Fruit fly (Drosophila melanogaster) whole organism, embryonic: ENCODE data around the gene CG7550.

Experiments
- Adf1 ChIP-seq: fragments of 200-800 bp; sonication (Bioruptor generic); IDR thresholded peaks from 2 replicates; pipeline ENCODE4 v1.3.6; 2022; ENCODE audit warnings: missing biosample characterization, missing genetic modification characterization
- CG10462 ChIP-seq: fragments of 200-800 bp; sonication (Bioruptor generic); optimal IDR thresholded peaks from 2 replicates; lab custom pipeline; 2016; ENCODE audit warnings: missing biosample characterization, missing genetic modification characterization
- CG10654 ChIP-seq: fragments of 200-800 bp; sonication (Bioruptor generic); optimal IDR thresholded peaks from 2 replicates; lab custom pipeline; 2016; ENCODE audit warnings: missing biosample characterization, missing genetic modification characterization
- CG10979 ChIP-seq: fragments of 200-800 bp; sonication (Bioruptor generic); optimal IDR thresholded peaks from 2 replicates; lab custom pipeline; 2018; ENCODE audit warnings: missing biosample characterization, mild to moderate bottlenecking, missing genetic modification characterization, moderate library complexity
- CG11085 ChIP-seq: fragments of 200-800 bp; sonication (Bioruptor generic); IDR thresholded peaks from 2 replicates; pipeline ENCODE4 v1.3.6; 2022; ENCODE audit warnings: missing biosample characterization, missing genetic modification characterization
- CG13894 ChIP-seq: fragments of 200-800 bp; sonication (Bioruptor generic); optimal IDR thresholded peaks from 3 replicates; lab custom pipeline; 2018; ENCODE audit warnings: missing biosample characterization, mild to moderate bottlenecking, missing genetic modification characterization, moderate library complexity
- CG14014 ChIP-seq: fragments of 200-800 bp; sonication (Bioruptor generic); IDR thresholded peaks from 2 replicates; pipeline ENCODE4 v1.3.6; 2022; ENCODE audit warnings: missing biosample characterization, missing genetic modification characterization
- CG14710 ChIP-seq: fragments of 200-800 bp; sonication (Bioruptor generic); optimal IDR thresholded peaks from 3 replicates; lab custom pipeline; 2019; ENCODE audit warnings: missing biosample characterization, mild to moderate bottlenecking, missing genetic modification characterization, moderate library complexity
- CG15073 ChIP-seq: fragments of 200-800 bp; sonication (Bioruptor generic); optimal IDR thresholded peaks from 2 replicates; lab custom pipeline; 2016; ENCODE audit warnings: missing biosample characterization, missing genetic modification characterization
- CG1647 ChIP-seq: fragments of 200-800 bp; sonication (Bioruptor generic); optimal IDR thresholded peaks from 3 replicates; lab custom pipeline; 2016; ENCODE audit warnings: missing biosample characterization, missing genetic modification characterization
- CG16815 ChIP-seq: fragments of 200-800 bp; sonication (Bioruptor generic); optimal IDR thresholded peaks from 3 replicates; lab custom pipeline; 2017; ENCODE audit warnings: missing biosample characterization, mild to moderate bottlenecking, missing genetic modification characterization
- CG16863 ChIP-seq: fragments of 200-800 bp; sonication (Bioruptor generic); optimal IDR thresholded peaks from 3 replicates; lab custom pipeline; 2016; ENCODE audit warnings: missing biosample characterization, missing genetic modification characterization
- CG17328 ChIP-seq: fragments of 200-800 bp; sonication (Bioruptor generic); IDR thresholded peaks from 2 replicates; pipeline ENCODE4 v1.3.6; 2022; ENCODE audit warnings: missing biosample characterization, missing genetic modification characterization
- CG17361 ChIP-seq: fragments of 200-800 bp; sonication (Bioruptor generic); IDR thresholded peaks from 3 replicates; pipeline ENCODE4 v1.3.6; 2022; ENCODE audit warnings: missing biosample characterization, missing genetic modification characterization
- CG1832 ChIP-seq: fragments of 200-800 bp; sonication (Bioruptor generic); optimal IDR thresholded peaks from 2 replicates; lab custom pipeline; 2017; ENCODE audit warnings: missing biosample characterization, mild to moderate bottlenecking, missing genetic modification characterization, inconsistent platforms
- CG3065 ChIP-seq: fragments of 200-800 bp; sonication (Bioruptor generic); optimal IDR thresholded peaks from 2 replicates; lab custom pipeline; 2016; ENCODE audit warnings: missing biosample characterization, missing genetic modification characterization
- CG42726 ChIP-seq: fragments of 200-800 bp; sonication (Bioruptor generic); IDR thresholded peaks from 2 replicates; pipeline ENCODE4 v1.3.6; 2022; ENCODE audit warnings: missing biosample characterization, missing genetic modification characterization; ENCODE audit not compliant: partially characterized antibody
- CG4424 ChIP-seq: fragments of 200-800 bp; sonication (Bioruptor generic); optimal IDR thresholded peaks from 3 replicates; lab custom pipeline; 2016; ENCODE audit warnings: missing biosample characterization, missing genetic modification characterization
- CG4617 ChIP-seq: fragments of 200-800 bp; sonication (Bioruptor generic); optimal IDR thresholded peaks from 3 replicates; lab custom pipeline; 2016; ENCODE audit warnings: missing biosample characterization, missing genetic modification characterization, borderline replicate concordance
- CG4707 ChIP-seq: fragments of 200-800 bp; sonication (Bioruptor generic); optimal IDR thresholded peaks from 2 replicates; lab custom pipeline; 2018; ENCODE audit warnings: missing biosample characterization, mild to moderate bottlenecking, missing genetic modification characterization, moderate library complexity
- CG6254 ChIP-seq: fragments of 200-800 bp; sonication (Bioruptor generic); optimal IDR thresholded peaks from 3 replicates; lab custom pipeline; 2017; ENCODE audit warnings: mild to moderate bottlenecking, missing biosample characterization, missing genetic modification reagents, missing genetic modification characterization
- CG6854 ChIP-seq: fragments of 200-800 bp; sonication (Bioruptor generic); optimal IDR thresholded peaks from 3 replicates; lab custom pipeline; 2017; ENCODE audit warnings: missing biosample characterization, mild to moderate bottlenecking, missing genetic modification characterization
- CG8478 ChIP-seq: fragments of >200 bp; optimal IDR thresholded peaks from 2 replicates; lab custom pipeline; 2018
- CTCF ChIP-seq: fragments of 200-800 bp; sonication (Bioruptor generic); optimal IDR thresholded peaks from 2 replicates; lab custom pipeline; 2017; ENCODE audit warnings: missing biosample characterization, mild to moderate bottlenecking, missing genetic modification characterization, moderate library complexity
- Drgx ChIP-seq: fragments of 200-800 bp; sonication (Bioruptor generic); IDR thresholded peaks from 2 replicates; pipeline ENCODE4 v1.3.6; 2022; ENCODE audit warnings: missing biosample characterization, missing genetic modification characterization
- Ets97D ChIP-seq: fragments of 200-800 bp; sonication (Bioruptor generic); optimal IDR thresholded peaks from 3 replicates; lab custom pipeline; 2016; ENCODE audit warnings: missing biosample characterization, missing genetic modification characterization
- Fer1 ChIP-seq: fragments of 200-800 bp; sonication (Bioruptor generic); optimal IDR thresholded peaks from 2 replicates; lab custom pipeline; 2017; ENCODE audit warnings: missing biosample characterization, mild to moderate bottlenecking, missing genetic modification characterization
- HLH3B ChIP-seq: fragments of 200-800 bp; sonication (Bioruptor generic); IDR thresholded peaks from 2 replicates; pipeline ENCODE4 v1.3.6; 2022; ENCODE audit warnings: missing biosample characterization, missing genetic modification characterization
- Hr3 ChIP-seq: fragments of 200-800 bp; sonication (Bioruptor generic); optimal IDR thresholded peaks from 3 replicates; lab custom pipeline; 2016; ENCODE audit warnings: missing biosample characterization, missing genetic modification characterization
- Jarid2 ChIP-seq: fragments of 200-800 bp; sonication (Bioruptor generic); optimal IDR thresholded peaks from 3 replicates; lab custom pipeline; 2017; ENCODE audit warnings: mild to moderate bottlenecking, missing biosample characterization, missing genetic modification reagents, missing genetic modification characterization
- Lhr ChIP-seq: fragments of 200-800 bp; sonication (Bioruptor generic); optimal IDR thresholded peaks from 3 replicates; lab custom pipeline; 2017; ENCODE audit warnings: mild to moderate bottlenecking, missing biosample characterization, missing genetic modification reagents, missing genetic modification characterization
- MBD-R2 ChIP-seq: fragments of 200-800 bp; sonication (Bioruptor generic); IDR thresholded peaks from 2 replicates; pipeline ENCODE4 v1.3.6; 2022; ENCODE audit warnings: missing biosample characterization, missing genetic modification characterization
- NC2β ChIP-seq: fragments of 200-800 bp; sonication (Bioruptor generic); optimal IDR thresholded peaks from 2 replicates; lab custom pipeline; 2016; ENCODE audit warnings: missing biosample characterization, missing genetic modification characterization
- Oli ChIP-seq: fragments of 200-800 bp; sonication (Bioruptor generic); optimal IDR thresholded peaks from 2 replicates; lab custom pipeline; 2018; ENCODE audit warnings: missing biosample characterization, mild to moderate bottlenecking, missing genetic modification characterization, moderate library complexity
- amos ChIP-seq: fragments of 200-800 bp; sonication (Bioruptor generic); IDR thresholded peaks from 2 replicates; pipeline ENCODE4 v1.3.6; 2022; ENCODE audit warnings: missing biosample characterization, missing genetic modification characterization; ENCODE audit not compliant: partially characterized antibody
- ap ChIP-seq: fragments of 200-800 bp; sonication (Bioruptor generic); IDR thresholded peaks from 2 replicates; pipeline ENCODE4 v1.3.6; 2022; ENCODE audit warnings: missing biosample characterization, missing genetic modification characterization
- bsh ChIP-seq, 2 experiments: fragments of 200-800 bp; sonication (Bioruptor generic); optimal IDR thresholded peaks; 2 replicates each; lab custom pipeline; 2017 to 2018; ENCODE audit warnings: mild to moderate bottlenecking in 2 of 2, missing biosample characterization in 2 of 2, missing genetic modification characterization in 2 of 2, moderate library complexity in 1 of 2
- chif ChIP-seq, 2 experiments: fragments of 200-800 bp; sonication (Bioruptor generic); optimal IDR thresholded peaks; 3 replicates each; lab custom pipeline; 2016; ENCODE audit warnings: missing biosample characterization in 2 of 2, missing genetic modification characterization in 2 of 2
- croc ChIP-seq: fragments of 200-800 bp; sonication (Bioruptor generic); conservative IDR thresholded peaks from 3 replicates; pipeline ENCODE4 v1.3.6; 2022; ENCODE audit warnings: missing biosample characterization, missing genetic modification characterization
- dan ChIP-seq: fragments of 200-800 bp; sonication (Bioruptor generic); IDR thresholded peaks from 2 replicates; pipeline ENCODE4 v1.3.6; 2022; ENCODE audit warnings: missing biosample characterization, missing genetic modification characterization
- fd3F ChIP-seq: fragments of 200-800 bp; sonication (Bioruptor generic); optimal IDR thresholded peaks from 2 replicates; lab custom pipeline; 2018; ENCODE audit warnings: missing biosample characterization, mild to moderate bottlenecking, missing genetic modification characterization, moderate library complexity
- fu2 ChIP-seq: fragments of 200-800 bp; sonication (Bioruptor generic); optimal IDR thresholded peaks from 2 replicates; lab custom pipeline; 2016; ENCODE audit warnings: missing biosample characterization, missing genetic modification characterization
- gro ChIP-seq: fragments of 200-800 bp; sonication (Bioruptor generic); optimal IDR thresholded peaks from 2 replicates; lab custom pipeline; 2016; ENCODE audit warnings: missing biosample characterization, missing genetic modification characterization
- mam ChIP-seq: fragments of 200-800 bp; sonication (Bioruptor generic); optimal IDR thresholded peaks from 3 replicates; lab custom pipeline; 2016; ENCODE audit warnings: missing biosample characterization, missing genetic modification characterization
- nau ChIP-seq: fragments of 200-800 bp; sonication (Bioruptor generic); optimal IDR thresholded peaks from 3 replicates; lab custom pipeline; 2017; ENCODE audit warnings: missing biosample characterization, mild to moderate bottlenecking, missing genetic modification characterization, missing genetic modification reagents
- peb ChIP-seq: fragments of 200-800 bp; sonication (Bioruptor generic); IDR thresholded peaks from 2 replicates; pipeline ENCODE4 v1.3.6; 2022; ENCODE audit warnings: missing biosample characterization, missing genetic modification characterization
- sima ChIP-seq: fragments of 200-800 bp; sonication (Bioruptor generic); optimal IDR thresholded peaks from 2 replicates; lab custom pipeline; 2016; ENCODE audit warnings: missing biosample characterization, missing genetic modification characterization
- sisA ChIP-seq: fragments of 200-800 bp; sonication (Bioruptor generic); IDR thresholded peaks from 2 replicates; pipeline ENCODE4 v1.3.6; 2022; ENCODE audit warnings: missing biosample characterization, missing genetic modification characterization
- slbo ChIP-seq: fragments of 200-800 bp; sonication (Bioruptor generic); IDR thresholded peaks from 2 replicates; pipeline ENCODE4 v1.3.6; 2022; ENCODE audit warnings: missing biosample characterization, missing genetic modification characterization
- tap ChIP-seq: fragments of 200-800 bp; optimal IDR thresholded peaks from 3 replicates; lab custom pipeline; 2019; ENCODE audit warnings: missing biosample characterization, mild to moderate bottlenecking, missing genetic modification characterization, moderate library complexity
- usp ChIP-seq: fragments of >200 bp; optimal IDR thresholded peaks from 2 replicates; lab custom pipeline; 2017; ENCODE audit warnings: missing biosample characterization, missing genetic modification characterization
- vvl ChIP-seq: fragments of 200-800 bp; sonication (Bioruptor generic); IDR thresholded peaks from 2 replicates; pipeline ENCODE4 v1.3.6; 2022; ENCODE audit warnings: missing biosample characterization, missing genetic modification characterization

Gene CG7550

DNA sequence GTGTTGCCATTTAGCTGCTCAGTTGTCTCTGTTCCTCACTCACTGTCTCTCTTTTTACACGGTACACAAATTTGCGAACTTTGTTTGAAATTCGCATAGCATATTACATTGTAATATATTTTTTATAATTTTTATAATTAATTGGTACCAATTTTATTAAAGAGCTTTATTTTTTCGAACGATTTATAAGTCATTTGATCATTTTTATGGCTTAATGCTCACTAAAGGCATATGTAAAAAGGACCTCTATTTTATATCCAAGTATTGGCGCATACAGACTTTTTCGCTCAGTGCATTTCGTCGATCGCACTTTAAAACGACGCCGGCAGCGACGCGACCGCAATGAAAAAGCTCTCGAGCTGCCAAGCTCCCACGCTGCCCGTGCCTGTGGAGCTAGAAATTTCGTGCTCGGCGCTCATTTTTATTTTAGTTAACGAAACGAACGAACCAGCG is 28.2 kb downstream of the CG7550 start (continued):
- peak; percentile 94 for TF ChIP-seq gro (GFP tag; lab: Kevin White, UChicago)
- TF ChIP-seq CG1832 (GFP tag; lab: Kevin White, UChicago) = no peak
- TF ChIP-seq peb = peak; percentile 79
- peak; percentile 97 for TF ChIP-seq fd3F (GFP tag; lab: Kevin White, UChicago)
- TF ChIP-seq CG14014 (GFP tag; lab: Robert Waterston, UW) = peak; percentile 95
- peak; percentile 97 for TF ChIP-seq Drgx (GFP tag; lab: Robert Waterston, UW)
- peak; percentile 31 for TF ChIP-seq CG4707
- no peak for TF ChIP-seq CG42726 (GFP tag; lab: Robert Waterston, UW)
- peak; percentile 45 for TF ChIP-seq CTCF (GFP tag; lab: Kevin White, UChicago)
- no peak for TF ChIP-seq usp (GFP tag; lab: Kevin White, UChicago)
- peak; percentile 73 for TF ChIP-seq fu2 (GFP tag; lab: Kevin White, UChicago)
- TF ChIP-seq CG4617 (GFP tag; lab: Kevin White, UChicago) = peak; percentile 78
- TF ChIP-seq ap (GFP tag; lab: Robert Waterston, UW) = peak; percentile 87
- TF ChIP-seq croc (GFP tag; lab: Robert Waterston, UW) = peak; percentile 54; the same call in 2 of the 3 replicates
- peak; percentile 84 for TF ChIP-seq CG17328 (GFP tag; lab: Robert Waterston, UW)
- TF ChIP-seq CG6854 (GFP tag; lab: Kevin White, UChicago) = peak; percentile 91
- TF ChIP-seq CG15073 = peak; percentile 41
- peak; percentile 82 for TF ChIP-seq CG3065
- TF ChIP-seq CG10979 (tag; lab: Kevin White, UChicago) = peak; percentile 75
- TF ChIP-seq CG16815 = peak; percentile 88
- peak; percentile 89 for TF ChIP-seq mam (GFP tag; lab: Kevin White, UChicago)
- peak; percentile 81 for TF ChIP-seq CG1647
- TF ChIP-seq Lhr = peak; percentile 37
- TF ChIP-seq CG8478 (lab: Kevin White, UChicago) = no peak
- TF ChIP-seq Hr3 (GFP tag; lab: Kevin White, UChicago) = peak; percentile 94
- TF ChIP-seq CG16863 (GFP tag; lab: Kevin White, UChicago) = peak; percentile 45
- peak; percentile 99 for TF ChIP-seq Fer1 (GFP tag; lab: Kevin White, UChicago)
- TF ChIP-seq amos (GFP tag; lab: Robert Waterston, UW) = no peak
- peak; percentile 53 for TF ChIP-seq Ets97D
- peak; percentile 81 for TF ChIP-seq Jarid2 (GFP tag; lab: Kevin White, UChicago)
- TF ChIP-seq slbo (GFP tag; lab: Robert Waterston, UW) = peak; percentile 98
- TF ChIP-seq sisA (GFP tag; lab: Robert Waterston, UW) = peak; percentile 89
- peak; percentile 89 for TF ChIP-seq nau (GFP tag; lab: Kevin White, UChicago)
- TF ChIP-seq dan (GFP tag; lab: Robert Waterston, UW) = no peak
- TF ChIP-seq CG10462 (GFP tag; lab: Kevin White, UChicago) = peak; percentile 80
- TF ChIP-seq CG10654 (GFP tag; lab: Kevin White, UChicago) = peak; percentile 90
- peak; percentile 85 for TF ChIP-seq MBD-R2 (GFP tag; lab: Robert Waterston, UW)
- peak; percentile 97 for TF ChIP-seq CG13894 (tag; lab: Kevin White, UChicago)
- peak; percentile 88 for TF ChIP-seq CG4424
- peak; percentile 84 for TF ChIP-seq HLH3B (GFP tag; lab: Robert Waterston, UW)
- no peak for TF ChIP-seq sima (GFP tag; lab: Kevin White, UChicago)
- TF ChIP-seq CG11085 (GFP tag; lab: Robert Waterston, UW) = peak; percentile 92
- TF ChIP-seq CG6254 (GFP tag; lab: Kevin White, UChicago) = peak; percentile 68
- peak; percentile 36 for TF ChIP-seq NC2β (GFP tag; lab: Kevin White, UChicago)
- peak; percentile 74 to 78 for TF ChIP-seq bsh (GFP tag; optimal IDR thresholded peaks at IDR 0.05; lab: Kevin White, UChicago)
- TF ChIP-seq CG17361 (GFP tag; lab: Robert Waterston, UW) = peak; percentile 96
- peak; percentile 49 to 70 for TF ChIP-seq chif (GFP tag; optimal IDR thresholded peaks at IDR 0.05; lab: Kevin White, UChicago)
- TF ChIP-seq vvl = peak; percentile 90
- peak; percentile 95 for TF ChIP-seq Oli (tag; lab: Kevin White, UChicago)
- peak; percentile 89 for TF ChIP-seq tap (tag; lab: Kevin White, UChicago)
- TF ChIP-seq CG14710 (tag; lab: Kevin White, UChicago) = peak; percentile 45
- peak; percentile 97 for TF ChIP-seq Adf1 (GFP tag; lab: Robert Waterston, UW)
